Worm (Caenorhabditis elegans) whole organism, L3 larva: Measurements from ENCODE around the gene pis-1.

Source experiments
- ZK546.5 ChIP-seq: sonication (generic microtip); optimal IDR thresholded peaks from 2 replicates; lab custom pipeline; 2017; ENCODE audit warnings: missing biosample characterization, missing genetic modification characterization
- ceh-82 ChIP-seq: fragments of 150-350 bp; optimal IDR thresholded peaks from 2 replicates; lab custom pipeline; 2014; ENCODE audit warnings: missing biosample characterization, missing genetic modification characterization
- fos-1 ChIP-seq: fragments of 150-350 bp; optimal IDR thresholded peaks from 2 replicates; lab custom pipeline; 2014; ENCODE audit warnings: missing biosample characterization, missing genetic modification characterization
- nfya-1 ChIP-seq: sonication (generic microtip); optimal IDR thresholded peaks from 2 replicates; lab custom pipeline; 2017; ENCODE audit warnings: missing genetic modification characterization, mild to moderate bottlenecking, missing compliant biosample characterization, antibody characterized with exemption, moderate library complexity; ENCODE audit not compliant: insufficient read depth
- nhr-12 ChIP-seq: fragments of 150-350 bp; optimal IDR thresholded peaks from 2 replicates; lab custom pipeline; 2014; ENCODE audit warnings: missing biosample characterization, missing genetic modification characterization
- nhr-28 ChIP-seq: fragments of 150-350 bp; optimal IDR thresholded peaks from 2 replicates; lab custom pipeline; 2014; ENCODE audit warnings: missing biosample characterization, missing genetic modification characterization
- zag-1 ChIP-seq: fragments of 150-350 bp; optimal IDR thresholded peaks from 2 replicates; lab custom pipeline; 2014; ENCODE audit warnings: missing biosample characterization, missing genetic modification characterization

DNA sequence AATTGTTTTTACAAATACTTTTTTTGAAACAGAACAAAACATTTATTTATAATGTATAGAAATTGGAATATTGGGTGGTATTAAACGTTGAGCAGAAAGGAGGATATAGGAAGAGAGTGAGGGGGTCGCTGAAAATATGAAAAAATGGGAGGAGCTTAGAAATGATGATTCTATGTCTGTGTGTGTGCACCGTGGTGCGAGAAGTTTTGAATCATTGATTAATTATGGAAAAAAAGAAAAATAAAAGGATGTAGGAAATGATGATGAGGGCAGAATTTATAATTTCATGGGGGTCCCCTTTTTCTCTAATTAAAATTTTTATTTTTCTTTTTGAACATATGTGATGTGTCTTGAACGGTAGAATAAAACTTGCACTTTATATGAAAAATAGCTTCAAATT, 11.7 kb downstream of the pis-1 start, which contains the start of gene sre-4:
- no peak for TF ChIP-seq nhr-28 (tag; lab: Kevin White, UChicago)
- no peak for TF ChIP-seq zag-1 (tag; lab: Kevin White, UChicago)
- TF ChIP-seq fos-1 (tag; lab: Kevin White, UChicago): no peak
- TF ChIP-seq nfya-1 (tag; lab: Kevin White, UChicago): no peak
- TF ChIP-seq ceh-82: no peak
- TF ChIP-seq ZK546.5 (tag; lab: Kevin White, UChicago): no peak
- no peak for TF ChIP-seq nhr-12 (tag; lab: Kevin White, UChicago)
